Fruit fly (Drosophila melanogaster) Kc167 (cell line): Measurements from ENCODE around the gene CG6569.

Experiments used
- Myc ChIP-seq: fragments of >200 bp; optimal IDR thresholded peaks from 2 replicates; lab custom pipeline; 2017; ENCODE audit warnings: missing external identifiers
- psq ChIP-seq: fragments of >200 bp; optimal IDR thresholded peaks from 2 replicates; lab custom pipeline; 2017; ENCODE audit warnings: missing external identifiers

- TF ChIP-seq psq (no peak), Myc (lab: Kevin White, UChicago) (no peak)
Observed at dm6 chr3R:21857509-21857908, 10.2 kb downstream of the CG6569 start.
